Fruit fly (Drosophila melanogaster) whole organism, prepupa: ENCODE data around the gene Karl.

Source experiments
- CG11294 ChIP-seq: fragments of 200-800 bp; sonication (Bioruptor generic); IDR thresholded peaks from 2 replicates; pipeline ENCODE4 v1.3.6; 2022; ENCODE audit warnings: missing biosample characterization, missing genetic modification characterization
- CG11762 ChIP-seq: fragments of 200-800 bp; sonication (Bioruptor generic); optimal IDR thresholded peaks from 3 replicates; lab custom pipeline; 2016; ENCODE audit warnings: missing biosample characterization, missing genetic modification characterization; ENCODE audit not compliant: insufficient read depth
- CG11902 ChIP-seq: fragments of 200-800 bp; sonication (Bioruptor generic); optimal IDR thresholded peaks from 3 replicates; lab custom pipeline; 2016; ENCODE audit warnings: missing biosample characterization, missing genetic modification characterization
- CG15336 ChIP-seq: fragments of 200-800 bp; sonication (Bioruptor generic); IDR thresholded peaks from 2 replicates; pipeline ENCODE4 v1.3.6; 2022; ENCODE audit warnings: missing biosample characterization, missing genetic modification characterization
- CG3032 ChIP-seq: fragments of 200-800 bp; optimal IDR thresholded peaks from 2 replicates; lab custom pipeline; 2019; ENCODE audit warnings: missing biosample characterization, mild to moderate bottlenecking, missing genetic modification characterization, moderate library complexity
- CG31627 ChIP-seq: fragments of 200-800 bp; sonication (Bioruptor generic); optimal IDR thresholded peaks from 3 replicates; lab custom pipeline; 2016; ENCODE audit warnings: missing biosample characterization, missing genetic modification characterization
- CG32006 ChIP-seq: fragments of 200-800 bp; sonication (Bioruptor generic); optimal IDR thresholded peaks from 3 replicates; lab custom pipeline; 2017; ENCODE audit warnings: missing biosample characterization, mild to moderate bottlenecking, missing genetic modification characterization
- CG3919 ChIP-seq: fragments of 200-800 bp; sonication (Bioruptor generic); optimal IDR thresholded peaks from 3 replicates; lab custom pipeline; 2016; ENCODE audit warnings: missing biosample characterization, missing genetic modification characterization
- CG4318 ChIP-seq: fragments of 200-800 bp; sonication (Bioruptor generic); optimal IDR thresholded peaks from 3 replicates; lab custom pipeline; 2017; ENCODE audit warnings: missing biosample characterization, mild to moderate bottlenecking, missing genetic modification characterization
- CG6163 ChIP-seq: fragments of 200-800 bp; sonication (Bioruptor generic); IDR thresholded peaks from 3 replicates; pipeline ENCODE4 v1.3.6; 2022; ENCODE audit warnings: missing biosample characterization, missing genetic modification characterization
- CG6276 ChIP-seq: fragments of 200-800 bp; sonication (Bioruptor generic); optimal IDR thresholded peaks from 2 replicates; lab custom pipeline; 2017; ENCODE audit warnings: missing biosample characterization, mild to moderate bottlenecking, missing genetic modification characterization
- CG6808 ChIP-seq: fragments of 200-800 bp; sonication (Bioruptor generic); optimal IDR thresholded peaks from 3 replicates; lab custom pipeline; 2017; ENCODE audit warnings: missing biosample characterization, missing genetic modification characterization, mild to moderate bottlenecking, moderate library complexity, missing genetic modification reagents
- CG6854 ChIP-seq: fragments of 200-800 bp; sonication (Bioruptor generic); optimal IDR thresholded peaks from 2 replicates; lab custom pipeline; 2017; ENCODE audit warnings: missing biosample characterization, mild to moderate bottlenecking, missing genetic modification characterization
- CG7368 ChIP-seq: fragments of 200-800 bp; sonication (Bioruptor generic); optimal IDR thresholded peaks from 3 replicates; lab custom pipeline; 2016; ENCODE audit warnings: missing biosample characterization, missing genetic modification characterization
- CG8119 ChIP-seq: fragments of 200-800 bp; sonication (Bioruptor generic); IDR thresholded peaks from 3 replicates; pipeline ENCODE4 v1.3.6; 2022; ENCODE audit warnings: missing biosample characterization, missing genetic modification characterization
- CG8319 ChIP-seq: fragments of 200-800 bp; sonication (Bioruptor generic); optimal IDR thresholded peaks from 3 replicates; lab custom pipeline; 2016; ENCODE audit warnings: missing biosample characterization, missing genetic modification characterization
- CG8632 ChIP-seq: fragments of 200-800 bp; sonication (Bioruptor generic); optimal IDR thresholded peaks from 3 replicates; lab custom pipeline; 2016; ENCODE audit warnings: missing biosample characterization, missing genetic modification characterization
- Eip75B ChIP-seq: fragments of 200-800 bp; sonication (Bioruptor generic); optimal IDR thresholded peaks from 3 replicates; lab custom pipeline; 2016; ENCODE audit warnings: missing biosample characterization, missing genetic modification characterization
- Eip78C ChIP-seq: fragments of 200-800 bp; sonication (Bioruptor generic); peaks from one replicate; lab custom pipeline; 2016; ENCODE audit warnings: missing biosample characterization, missing genetic modification characterization
- Eip93F ChIP-seq: fragments of 200-800 bp; sonication (Bioruptor generic); optimal IDR thresholded peaks from 2 replicates; lab custom pipeline; 2016; ENCODE audit warnings: missing biosample characterization, mild to moderate bottlenecking, missing genetic modification characterization
- Ets96B ChIP-seq: fragments of 200-800 bp; optimal IDR thresholded peaks from 2 replicates; lab custom pipeline; 2019; ENCODE audit warnings: missing biosample characterization, mild to moderate bottlenecking, missing genetic modification characterization, moderate library complexity
- Hr38 ChIP-seq: sonication (Bioruptor generic); optimal IDR thresholded peaks from 2 replicates; lab custom pipeline; 2016; ENCODE audit warnings: missing biosample characterization, missing genetic modification characterization
- Hr39 ChIP-seq: fragments of 200-800 bp; sonication (Bioruptor generic); optimal IDR thresholded peaks from 2 replicates; lab custom pipeline; 2016; ENCODE audit warnings: missing biosample characterization, missing genetic modification characterization
- Hr4 ChIP-seq: fragments of 200-800 bp; sonication (Bioruptor generic); optimal IDR thresholded peaks from 3 replicates; lab custom pipeline; 2016; ENCODE audit warnings: missing biosample characterization, missing genetic modification characterization
- Lpt ChIP-seq: fragments of 200-800 bp; sonication (Bioruptor generic); optimal IDR thresholded peaks from 3 replicates; lab custom pipeline; 2016; ENCODE audit warnings: missing biosample characterization, missing genetic modification characterization
- Sox14 ChIP-seq: fragments of 200-800 bp; sonication (Bioruptor generic); optimal IDR thresholded peaks from 3 replicates; lab custom pipeline; 2016; ENCODE audit warnings: missing biosample characterization, missing genetic modification characterization
- Sox15 ChIP-seq: fragments of 200-800 bp; sonication (Bioruptor generic); optimal IDR thresholded peaks from 3 replicates; lab custom pipeline; 2016; ENCODE audit warnings: missing biosample characterization, missing genetic modification characterization
- achi ChIP-seq: fragments of 200-800 bp; sonication (Bioruptor generic); optimal IDR thresholded peaks from 3 replicates; lab custom pipeline; 2016; ENCODE audit warnings: missing biosample characterization, missing genetic modification characterization
- acj6 ChIP-seq: fragments of 200-800 bp; sonication (Bioruptor generic); optimal IDR thresholded peaks from 3 replicates; lab custom pipeline; 2016; ENCODE audit warnings: missing biosample characterization, missing genetic modification characterization
- dac ChIP-seq: fragments of 200-800 bp; sonication (Bioruptor generic); optimal IDR thresholded peaks from 2 replicates; lab custom pipeline; 2017; ENCODE audit warnings: missing biosample characterization, mild to moderate bottlenecking, missing genetic modification characterization
- eg ChIP-seq: fragments of 200-800 bp; sonication (Bioruptor generic); IDR thresholded peaks from 3 replicates; pipeline ENCODE4 v1.3.6; 2022; ENCODE audit warnings: missing biosample characterization, missing genetic modification characterization
- esn ChIP-seq: fragments of 200-800 bp; sonication (Bioruptor generic); optimal IDR thresholded peaks from 2 replicates; lab custom pipeline; 2016; ENCODE audit warnings: missing biosample characterization, mild to moderate bottlenecking, missing genetic modification characterization, moderate library complexity
- fd59A ChIP-seq: fragments of 200-800 bp; sonication (Bioruptor generic); optimal IDR thresholded peaks from 2 replicates; lab custom pipeline; 2017; ENCODE audit warnings: missing biosample characterization, mild to moderate bottlenecking, missing genetic modification characterization, missing genetic modification reagents
- fd85E ChIP-seq: fragments of 200-800 bp; sonication (Bioruptor generic); optimal IDR thresholded peaks from 3 replicates; lab custom pipeline; 2016; ENCODE audit warnings: missing biosample characterization, missing genetic modification characterization
- lz ChIP-seq: fragments of 200-800 bp; sonication (Bioruptor generic); optimal IDR thresholded peaks from 3 replicates; lab custom pipeline; 2016; ENCODE audit warnings: missing biosample characterization, missing genetic modification characterization
- net ChIP-seq: fragments of 200-800 bp; sonication (Bioruptor generic); optimal IDR thresholded peaks from 3 replicates; lab custom pipeline; 2016; ENCODE audit warnings: missing biosample characterization, missing genetic modification characterization
- salr ChIP-seq, 2 experiments: fragments of 200-800 bp; sonication (Bioruptor generic); optimal IDR thresholded peaks; 3 replicates each; lab custom pipeline; 2016 to 2018; ENCODE audit warnings: missing biosample characterization in 2 of 2, missing genetic modification characterization in 2 of 2, mild to moderate bottlenecking in 1 of 2
- spab ChIP-seq: fragments of 200-800 bp; sonication (Bioruptor generic); optimal IDR thresholded peaks from 2 replicates; lab custom pipeline; 2017; ENCODE audit warnings: missing biosample characterization, mild to moderate bottlenecking, missing genetic modification characterization, missing genetic modification reagents
- ss ChIP-seq, 2 experiments: fragments of 200-800 bp; sonication (Bioruptor generic); optimal IDR thresholded peaks; 2 replicates in 1 of 2; 3 replicates in 1 of 2; lab custom pipeline; 2017 to 2018; ENCODE audit warnings: mild to moderate bottlenecking in 2 of 2, missing biosample characterization in 2 of 2, missing genetic modification characterization in 2 of 2, moderate library complexity in 1 of 2
- vri ChIP-seq: fragments of 200-800 bp; sonication (Bioruptor generic); optimal IDR thresholded peaks from 3 replicates; lab custom pipeline; 2016; ENCODE audit warnings: missing biosample characterization, mild to moderate bottlenecking, missing genetic modification characterization

Karl gene

dm6 chrX:11821946-11822345, 34.8 kb downstream of the Karl start (continued):
- TF ChIP-seq CG4318 (GFP tag; lab: Kevin White, UChicago): no peak
- no peak for TF ChIP-seq Eip75B (GFP tag; lab: Kevin White, UChicago)

- TF ChIP-seq CG3032 (tag; lab: Kevin White, UChicago): peak; percentile 17
- no peak for TF ChIP-seq acj6 (GFP tag; lab: Kevin White, UChicago)
- TF ChIP-seq CG32006 (GFP tag; lab: Kevin White, UChicago): peak; percentile 55
- peak; percentile 71 for TF ChIP-seq Eip93F (GFP tag; lab: Kevin White, UChicago)
- TF ChIP-seq achi (GFP tag; lab: Kevin White, UChicago): no peak
- no peak for TF ChIP-seq Hr38 (GFP tag; lab: Kevin White, UChicago)
- TF ChIP-seq CG4318 (GFP tag; lab: Kevin White, UChicago): no peak
- TF ChIP-seq CG6163 (GFP tag; lab: Robert Waterston, UW): peak; percentile 55; the same call in 1 of the 3 replicates
- TF ChIP-seq salr (GFP tag; optimal IDR thresholded peaks at IDR 0.05; lab: Kevin White, UChicago): no peak
- TF ChIP-seq eg (GFP tag; lab: Robert Waterston, UW): peak; percentile 79
- TF ChIP-seq Ets96B (tag; lab: Kevin White, UChicago): peak; percentile 25
- no peak for TF ChIP-seq Eip75B (GFP tag; lab: Kevin White, UChicago)
- peak; percentile 25 for TF ChIP-seq CG8632 (GFP tag; lab: Kevin White, UChicago)
- TF ChIP-seq CG15336 (GFP tag; lab: Robert Waterston, UW): peak; percentile 72
- no peak for TF ChIP-seq lz (GFP tag; lab: Kevin White, UChicago)
- peak; percentile 72 for TF ChIP-seq CG8119 (GFP tag; lab: Robert Waterston, UW)
- TF ChIP-seq CG3919: peak; percentile 5
- TF ChIP-seq CG6854 (GFP tag; lab: Kevin White, UChicago): peak; percentile 58
- peak; percentile 58 for TF ChIP-seq vri (GFP tag; lab: Kevin White, UChicago)
- peak; percentile 49 for TF ChIP-seq Sox14 (GFP tag; lab: Kevin White, UChicago)
- TF ChIP-seq fd85E (GFP tag; lab: Kevin White, UChicago): peak; percentile 1
- TF ChIP-seq CG8319 (GFP tag; lab: Kevin White, UChicago): no peak
- peak; percentile 75 for TF ChIP-seq CG6276
- TF ChIP-seq dac (GFP tag; lab: Kevin White, UChicago): peak; percentile 23
- peak; percentile 77 for TF ChIP-seq Eip78C (GFP tag; lab: Kevin White, UChicago)
- peak; percentile 20 for TF ChIP-seq esn (GFP tag; lab: Kevin White, UChicago)
- TF ChIP-seq CG11762 (GFP tag; lab: Kevin White, UChicago): peak; percentile 26
- no peak for TF ChIP-seq ss (GFP tag; optimal IDR thresholded peaks at IDR 0.05; lab: Kevin White, UChicago)
- TF ChIP-seq Sox15 (GFP tag; lab: Kevin White, UChicago): no peak
- peak; percentile 11 for TF ChIP-seq Lpt (GFP tag; lab: Kevin White, UChicago)
- peak; percentile 31 for TF ChIP-seq net (GFP tag; lab: Kevin White, UChicago)
- peak; percentile 28 for TF ChIP-seq CG31627 (GFP tag; lab: Kevin White, UChicago)
- TF ChIP-seq CG6808 (GFP tag; lab: Kevin White, UChicago): no peak
Observed at dm6 chrX:11823003-11823402, 35.8 kb downstream of the Karl start.

- no peak for TF ChIP-seq lz (GFP tag; lab: Kevin White, UChicago)
- TF ChIP-seq spab (GFP tag; lab: Kevin White, UChicago): no peak
- TF ChIP-seq CG8119 (GFP tag; lab: Robert Waterston, UW): no peak
- TF ChIP-seq fd59A (GFP tag; lab: Kevin White, UChicago): no peak
- no peak for TF ChIP-seq Hr39
- no peak for TF ChIP-seq CG7368 (GFP tag; lab: Kevin White, UChicago)
- no peak for TF ChIP-seq CG11902
- TF ChIP-seq Hr4 (GFP tag; lab: Kevin White, UChicago): no peak
- TF ChIP-seq CG11294 (GFP tag; lab: Robert Waterston, UW): no peak
- no peak for TF ChIP-seq eg (GFP tag; lab: Robert Waterston, UW)
Observed at dm6 chrX:11828336-11829007, 41.3 kb downstream of the Karl start.
